Worm (Caenorhabditis elegans): Measurements from ENCODE around the gene C55A6.11.

Gene C55A6.11

ce11 chrV:11552379-11552778 is 32.1 kb downstream of the C55A6.11 start, which contains the start of gene srx-85:
srx-85 (plus strand) TSS chrV:11552679.
- no peak for TF ChIP-seq tbx-8 (GFP tag; optimal IDR thresholded peaks at IDR 0.05)
- no peak for TF ChIP-seq sptf-1 (tag; optimal IDR thresholded peaks at IDR 0.05)
- no peak for TF ChIP-seq unc-39 (tag; optimal IDR thresholded peaks at IDR 0.05)
- no peak for TF ChIP-seq nhr-76 (tag; optimal IDR thresholded peaks at IDR 0.05)
- no peak for TF ChIP-seq mab-5 (tag; optimal IDR thresholded peaks at IDR 0.05)
- TF ChIP-seq nhr-237 (tag; optimal IDR thresholded peaks at IDR 0.05), result no peak
- no peak for TF ChIP-seq mls-2 (tag; optimal IDR thresholded peaks at IDR 0.05)
- TF ChIP-seq elt-1 (tag; optimal IDR thresholded peaks at IDR 0.05; ENCODE audit: borderline replicate concordance, insufficient read depth), result no peak

ce11 chrV:11554260-11554659 is 33.9 kb downstream of the C55A6.11 start, which contains the start of gene duo-1:
duo-1 (plus strand) TSS chrV:11554630.
- TF ChIP-seq lsy-2 (tag; optimal IDR thresholded peaks at IDR 0.05) (peak; percentile 76), ztf-11 (tag; optimal IDR thresholded peaks at IDR 0.05) (no peak)

ce11 chrV:11562643-11563042 is 42.3 kb downstream of the C55A6.11 start, which contains the start of gene srx-86:
srx-86 (plus strand) TSS chrV:11562943.
- TF ChIP-seq unc-62 (GFP tag; optimal IDR thresholded peaks at IDR 0.05), result no peak
- no peak for TF ChIP-seq nhr-12 (tag; optimal IDR thresholded peaks at IDR 0.05)
- no peak for TF ChIP-seq nhr-28 (tag; optimal IDR thresholded peaks at IDR 0.05)
- no peak for TF ChIP-seq hlh-1 (tag; optimal IDR thresholded peaks at IDR 0.05)
- no peak for TF ChIP-seq nhr-76 (tag; optimal IDR thresholded peaks at IDR 0.05)
- TF ChIP-seq drap-1 (GFP tag; optimal IDR thresholded peaks at IDR 0.05), result no peak
- no peak for TF ChIP-seq ztf-11 (tag; optimal IDR thresholded peaks at IDR 0.05)
- no peak for TF ChIP-seq sem-2 (GFP tag; optimal IDR thresholded peaks at IDR 0.05)
- TF ChIP-seq unc-120 (tag; optimal IDR thresholded peaks at IDR 0.05; ENCODE audit: poor library complexity, severe bottlenecking), result no peak
- TF ChIP-seq nhr-237 (tag; optimal IDR thresholded peaks at IDR 0.05), result no peak
- TF ChIP-seq ham-2 (GFP tag; optimal IDR thresholded peaks at IDR 0.05), result no peak
- TF ChIP-seq mab-5 (tag; optimal IDR thresholded peaks at IDR 0.05), result no peak
- no peak for TF ChIP-seq ceh-43 (GFP tag; optimal IDR thresholded peaks at IDR 0.05)
- TF ChIP-seq elt-1 (tag; optimal IDR thresholded peaks at IDR 0.05; ENCODE audit: borderline replicate concordance, insufficient read depth), result no peak
- TF ChIP-seq tbx-8 (GFP tag; optimal IDR thresholded peaks at IDR 0.05), result no peak
- no peak for TF ChIP-seq nhr-2 (tag; optimal IDR thresholded peaks at IDR 0.05)

ce11 chrV:11564573-11564972 is 44.3 kb downstream of the C55A6.11 start, which contains the start of gene srx-87:
srx-87 (plus strand) TSS chrV:11564873.
- TF ChIP-seq unc-120 (tag; optimal IDR thresholded peaks at IDR 0.05; ENCODE audit: poor library complexity, severe bottlenecking), result no peak
- TF ChIP-seq drap-1 (GFP tag; optimal IDR thresholded peaks at IDR 0.05), result no peak
- TF ChIP-seq tbx-8 (GFP tag; optimal IDR thresholded peaks at IDR 0.05), result no peak
- TF ChIP-seq mep-1 (tag; optimal IDR thresholded peaks at IDR 0.05), result no peak
- TF ChIP-seq nhr-76 (tag; optimal IDR thresholded peaks at IDR 0.05), result no peak
- no peak for TF ChIP-seq unc-39 (tag; optimal IDR thresholded peaks at IDR 0.05)
- no peak for TF ChIP-seq bed-3 (GFP tag; optimal IDR thresholded peaks at IDR 0.05)
- no peak for TF ChIP-seq zip-8 (tag; optimal IDR thresholded peaks at IDR 0.05)
- no peak for TF ChIP-seq snpc-4 (tag; optimal IDR thresholded peaks at IDR 0.05)
- TF ChIP-seq ham-2 (GFP tag; optimal IDR thresholded peaks at IDR 0.05), result no peak
- no peak for TF ChIP-seq nhr-2 (tag; optimal IDR thresholded peaks at IDR 0.05)
- no peak for TF ChIP-seq sem-2 (GFP tag; optimal IDR thresholded peaks at IDR 0.05)
- TF ChIP-seq nhr-12 (tag; optimal IDR thresholded peaks at IDR 0.05), result no peak
- TF ChIP-seq ztf-11 (tag; optimal IDR thresholded peaks at IDR 0.05), result no peak
- TF ChIP-seq sptf-1 (tag; optimal IDR thresholded peaks at IDR 0.05), result no peak
- no peak for TF ChIP-seq mls-2 (tag; optimal IDR thresholded peaks at IDR 0.05)
- no peak for TF ChIP-seq ceh-39 (tag; optimal IDR thresholded peaks at IDR 0.05)
- TF ChIP-seq M03D4.4 (tag; optimal IDR thresholded peaks at IDR 0.05), result no peak
- no peak for TF ChIP-seq pha-4 (tag; optimal IDR thresholded peaks at IDR 0.05)
- no peak for TF ChIP-seq unc-62 (GFP tag; optimal IDR thresholded peaks at IDR 0.05)

ce11 chrV:11570169-11570651 is 49.9 kb downstream of the C55A6.11 start, which contains the start of the genes nhr-101 and pms-2:
nhr-101 (plus strand) TSS chrV:11570476.
pms-2 (minus strand) TSS chrV:11570601.
- TF ChIP-seq ces-1 (GFP tag; optimal IDR thresholded peaks at IDR 0.05) (no peak), unc-62 (GFP tag; optimal IDR thresholded peaks at IDR 0.05) (no peak), unc-39 (tag; optimal IDR thresholded peaks at IDR 0.05) (no peak), M03D4.4 (tag; optimal IDR thresholded peaks at IDR 0.05) (no peak), snpc-4 (tag; optimal IDR thresholded peaks at IDR 0.05) (no peak), elt-3 (tag; optimal IDR thresholded peaks at IDR 0.05) (no peak), flh-1 (GFP tag; optimal IDR thresholded peaks at IDR 0.05) (no peak), hlh-1 (tag; optimal IDR thresholded peaks at IDR 0.05) (no peak), nhr-28 (tag; optimal IDR thresholded peaks at IDR 0.05) (no peak), tbx-8 (GFP tag; optimal IDR thresholded peaks at IDR 0.05) (no peak), ceh-43 (GFP tag; optimal IDR thresholded peaks at IDR 0.05) (no peak), ceh-83 (GFP tag; optimal IDR thresholded peaks at IDR 0.05) (no peak), elt-1 (tag; optimal IDR thresholded peaks at IDR 0.05; ENCODE audit: borderline replicate concordance, insufficient read depth) (no peak), lin-32 (GFP tag; optimal IDR thresholded peaks at IDR 0.05) (no peak), mls-2 (tag; optimal IDR thresholded peaks at IDR 0.05) (no peak), zip-8 (tag; optimal IDR thresholded peaks at IDR 0.05) (no peak), pha-4 (tag; optimal IDR thresholded peaks at IDR 0.05) (no peak)
